Fruit fly (Drosophila melanogaster) whole organism, embryonic: Measurements from ENCODE around the gene Jupiter.

ENCODE experiments used
- ATbp ChIP-seq: fragments of 200-800 bp; sonication (Bioruptor generic); optimal IDR thresholded peaks from 2 replicates; lab custom pipeline; 2017; ENCODE audit warnings: missing biosample characterization, mild to moderate bottlenecking, missing genetic modification characterization, missing genetic modification reagents
- Ada2b ChIP-seq: fragments of 200-800 bp; sonication (Bioruptor generic); IDR thresholded peaks from 2 replicates; pipeline ENCODE4 v1.3.6; 2022; ENCODE audit warnings: missing biosample characterization, missing genetic modification characterization
- Awh ChIP-seq: fragments of 200-800 bp; sonication (Bioruptor generic); IDR thresholded peaks from 2 replicates; pipeline ENCODE4, ENCODE4 v1.3.6; 2022; ENCODE audit warnings: missing biosample characterization, missing genetic modification characterization
- BtbVII ChIP-seq: fragments of 200-800 bp; sonication (Bioruptor generic); optimal IDR thresholded peaks from 3 replicates; lab custom pipeline; 2017; ENCODE audit warnings: missing biosample characterization, mild to moderate bottlenecking, missing genetic modification characterization
- CG10267 ChIP-seq: fragments of 200-800 bp; sonication (Bioruptor generic); optimal IDR thresholded peaks from 2 replicates; lab custom pipeline; 2018; ENCODE audit warnings: missing biosample characterization, mild to moderate bottlenecking, missing genetic modification characterization, moderate library complexity
- CG10366 ChIP-seq: fragments of 200-800 bp; sonication (Bioruptor generic); IDR thresholded peaks from 2 replicates; pipeline ENCODE4 v1.3.6; 2022; ENCODE audit warnings: missing biosample characterization, missing genetic modification characterization
- CG10979 ChIP-seq: fragments of 200-800 bp; sonication (Bioruptor generic); optimal IDR thresholded peaks from 2 replicates; lab custom pipeline; 2018; ENCODE audit warnings: missing biosample characterization, mild to moderate bottlenecking, missing genetic modification characterization, moderate library complexity
- CG11247 ChIP-seq: fragments of 200-800 bp; sonication (Bioruptor generic); IDR thresholded peaks from 2 replicates; pipeline ENCODE4 v1.3.6; 2022; ENCODE audit warnings: missing biosample characterization, missing genetic modification characterization
- CG11456 ChIP-seq: fragments of 200-800 bp; sonication (Bioruptor generic); IDR thresholded peaks from 3 replicates; pipeline ENCODE4 v1.3.6; 2022; ENCODE audit warnings: missing biosample characterization, missing genetic modification characterization
- CG12155 ChIP-seq: fragments of 200-800 bp; sonication (Bioruptor generic); optimal IDR thresholded peaks from 3 replicates; lab custom pipeline; 2016; ENCODE audit warnings: missing biosample characterization, missing genetic modification characterization
- CG12219 ChIP-seq: fragments of 200-800 bp; sonication (Bioruptor generic); optimal IDR thresholded peaks from 3 replicates; lab custom pipeline; 2018; ENCODE audit warnings: missing biosample characterization, mild to moderate bottlenecking, missing genetic modification characterization
- CG12769 ChIP-seq: fragments of 200-800 bp; sonication (Bioruptor generic); optimal IDR thresholded peaks from 2 replicates; lab custom pipeline; 2019; ENCODE audit warnings: missing biosample characterization, mild to moderate bottlenecking, missing genetic modification characterization, moderate library complexity
- CG13424 ChIP-seq: fragments of 200-800 bp; sonication (Bioruptor generic); optimal IDR thresholded peaks from 2 replicates; lab custom pipeline; 2019; ENCODE audit warnings: missing biosample characterization, mild to moderate bottlenecking, missing genetic modification characterization, moderate library complexity
- CG13894 ChIP-seq: fragments of 200-800 bp; sonication (Bioruptor generic); optimal IDR thresholded peaks from 3 replicates; lab custom pipeline; 2018; ENCODE audit warnings: missing biosample characterization, mild to moderate bottlenecking, missing genetic modification characterization, moderate library complexity
- CG17359 ChIP-seq: fragments of 200-800 bp; sonication (Bioruptor generic); optimal IDR thresholded peaks from 3 replicates; lab custom pipeline; 2018; ENCODE audit warnings: missing biosample characterization, mild to moderate bottlenecking, missing genetic modification characterization, moderate library complexity
- CG17912 ChIP-seq: fragments of 200-800 bp; sonication (Bioruptor generic); optimal IDR thresholded peaks from 2 replicates; lab custom pipeline; 2018; ENCODE audit warnings: missing biosample characterization, mild to moderate bottlenecking, missing genetic modification characterization
- CG33557 ChIP-seq: fragments of 200-800 bp; sonication (Bioruptor generic); optimal IDR thresholded peaks from 2 replicates; lab custom pipeline; 2019; ENCODE audit warnings: missing biosample characterization, mild to moderate bottlenecking, missing genetic modification characterization, moderate library complexity
- CG34422 ChIP-seq: fragments of 200-800 bp; sonication (Bioruptor generic); IDR thresholded peaks from 3 replicates; pipeline ENCODE4 v1.3.6; 2022; ENCODE audit warnings: missing biosample characterization, missing genetic modification characterization
- CG4617 ChIP-seq: fragments of 200-800 bp; sonication (Bioruptor generic); optimal IDR thresholded peaks from 3 replicates; lab custom pipeline; 2016; ENCODE audit warnings: missing biosample characterization, missing genetic modification characterization, borderline replicate concordance
- CG4730 ChIP-seq: fragments of 200-800 bp; sonication (Bioruptor generic); IDR thresholded peaks from 2 replicates; pipeline ENCODE4 v1.3.6; 2022; ENCODE audit warnings: missing biosample characterization, missing genetic modification characterization
- CG6813 ChIP-seq: fragments of 200-800 bp; sonication (Bioruptor generic); optimal IDR thresholded peaks from 2 replicates; lab custom pipeline; 2017; ENCODE audit warnings: missing biosample characterization, missing genetic modification characterization, mild to moderate bottlenecking, moderate library complexity, missing genetic modification reagents
- CG7786 ChIP-seq: fragments of 200-800 bp; sonication (Bioruptor generic); optimal IDR thresholded peaks from 2 replicates; lab custom pipeline; 2016; ENCODE audit warnings: missing biosample characterization, missing genetic modification characterization
- CG8089 ChIP-seq: fragments of 200-800 bp; sonication (Bioruptor generic); optimal IDR thresholded peaks from 3 replicates; lab custom pipeline; 2016; ENCODE audit warnings: missing biosample characterization, missing genetic modification characterization
- Dip2 ChIP-seq: fragments of 200-800 bp; sonication (Bioruptor generic); IDR thresholded peaks from 2 replicates; pipeline ENCODE4 v1.3.6; 2022; ENCODE audit warnings: missing biosample characterization, missing genetic modification characterization
- Hand ChIP-seq: fragments of 200-800 bp; sonication (Bioruptor generic); optimal IDR thresholded peaks from 2 replicates; lab custom pipeline; 2017; ENCODE audit warnings: mild to moderate bottlenecking, missing biosample characterization, missing genetic modification reagents, missing genetic modification characterization
- Nf-YA ChIP-seq: fragments of 200-800 bp; sonication (Bioruptor generic); IDR thresholded peaks from 2 replicates; pipeline ENCODE4 v1.3.6; 2022; ENCODE audit warnings: missing biosample characterization, missing genetic modification characterization
- Rfx ChIP-seq: fragments of 200-800 bp; sonication (Bioruptor generic); IDR thresholded peaks from 2 replicates; pipeline ENCODE4 v1.3.6; 2022; ENCODE audit warnings: missing biosample characterization, missing genetic modification characterization
- Spps ChIP-seq: fragments of 200-800 bp; sonication (Bioruptor generic); optimal IDR thresholded peaks from 2 replicates; lab custom pipeline; 2018; ENCODE audit warnings: missing biosample characterization, mild to moderate bottlenecking, missing genetic modification characterization
- Xrp1 ChIP-seq: fragments of 200-800 bp; sonication (Bioruptor generic); IDR thresholded peaks from 2 replicates; pipeline ENCODE4 v1.3.6; 2022; ENCODE audit warnings: missing biosample characterization, missing genetic modification characterization
- bsh ChIP-seq, 2 experiments: fragments of 200-800 bp; sonication (Bioruptor generic); optimal IDR thresholded peaks; 2 replicates each; lab custom pipeline; 2017 to 2018; ENCODE audit warnings: mild to moderate bottlenecking in 2 of 2, missing biosample characterization in 2 of 2, missing genetic modification characterization in 2 of 2, moderate library complexity in 1 of 2
- caup ChIP-seq: fragments of 200-800 bp; sonication (Bioruptor generic); optimal IDR thresholded peaks from 3 replicates; lab custom pipeline; 2017; ENCODE audit warnings: missing biosample characterization, mild to moderate bottlenecking, missing genetic modification characterization, moderate library complexity; ENCODE audit not compliant: severe bottlenecking
- chif ChIP-seq, 2 experiments: fragments of 200-800 bp; sonication (Bioruptor generic); optimal IDR thresholded peaks; 3 replicates each; lab custom pipeline; 2016; ENCODE audit warnings: missing biosample characterization in 2 of 2, missing genetic modification characterization in 2 of 2
- corto ChIP-seq: fragments of 200-800 bp; sonication (Bioruptor generic); optimal IDR thresholded peaks from 2 replicates; lab custom pipeline; 2016; ENCODE audit warnings: missing biosample characterization, mild to moderate bottlenecking, missing genetic modification characterization, moderate library complexity
- dmrt11E ChIP-seq: fragments of 200-800 bp; sonication (Bioruptor generic); optimal IDR thresholded peaks from 3 replicates; lab custom pipeline; 2018; ENCODE audit warnings: missing biosample characterization, mild to moderate bottlenecking, missing genetic modification characterization, moderate library complexity
- dmrt99B ChIP-seq: fragments of 200-800 bp; sonication (Bioruptor generic); optimal IDR thresholded peaks from 2 replicates; lab custom pipeline; 2018; ENCODE audit warnings: missing biosample characterization, mild to moderate bottlenecking, missing genetic modification characterization, moderate library complexity
- fd102C ChIP-seq: fragments of 200-800 bp; sonication (Bioruptor generic); optimal IDR thresholded peaks from 2 replicates; lab custom pipeline; 2018; ENCODE audit warnings: missing biosample characterization, mild to moderate bottlenecking, missing genetic modification characterization, moderate library complexity
- gcm ChIP-seq: fragments of 200-800 bp; sonication (Bioruptor generic); optimal IDR thresholded peaks from 2 replicates; lab custom pipeline; 2019; ENCODE audit warnings: missing biosample characterization, mild to moderate bottlenecking, missing genetic modification characterization, moderate library complexity
- grau ChIP-seq: fragments of 200-800 bp; optimal IDR thresholded peaks from 3 replicates; lab custom pipeline; 2019; ENCODE audit warnings: missing biosample characterization, mild to moderate bottlenecking, missing genetic modification characterization, moderate library complexity
- luna ChIP-seq: fragments of 200-800 bp; sonication (Bioruptor generic); optimal IDR thresholded peaks from 2 replicates; lab custom pipeline; 2016; ENCODE audit warnings: missing biosample characterization, missing genetic modification characterization
- mam ChIP-seq: fragments of 200-800 bp; sonication (Bioruptor generic); optimal IDR thresholded peaks from 3 replicates; lab custom pipeline; 2016; ENCODE audit warnings: missing biosample characterization, missing genetic modification characterization
- nmo ChIP-seq: fragments of 200-800 bp; sonication (Bioruptor generic); optimal IDR thresholded peaks from 2 replicates; lab custom pipeline; 2018; ENCODE audit warnings: missing biosample characterization, mild to moderate bottlenecking, missing genetic modification characterization, moderate library complexity
- nom ChIP-seq: fragments of 200-800 bp; sonication (Bioruptor generic); optimal IDR thresholded peaks from 2 replicates; lab custom pipeline; 2017; ENCODE audit warnings: missing biosample characterization, missing genetic modification characterization, mild to moderate bottlenecking, moderate library complexity, missing genetic modification reagents
- odd ChIP-seq: fragments of 200-800 bp; sonication (Bioruptor generic); optimal IDR thresholded peaks from 2 replicates; lab custom pipeline; 2017; ENCODE audit warnings: missing biosample characterization, mild to moderate bottlenecking, missing genetic modification characterization
- org-1 ChIP-seq: fragments of 200-800 bp; sonication (Bioruptor generic); optimal IDR thresholded peaks from 2 replicates; lab custom pipeline; 2017; ENCODE audit warnings: missing biosample characterization, missing genetic modification characterization
- pnt ChIP-seq: fragments of 200-800 bp; sonication (Bioruptor generic); optimal IDR thresholded peaks from 3 replicates; lab custom pipeline; 2016; ENCODE audit warnings: missing biosample characterization, missing genetic modification characterization
- pros ChIP-seq: fragments of 200-800 bp; sonication (Bioruptor generic); optimal IDR thresholded peaks from 3 replicates; lab custom pipeline; 2019; ENCODE audit warnings: missing biosample characterization, mild to moderate bottlenecking, missing genetic modification characterization, moderate library complexity
- ranshi ChIP-seq: fragments of 200-800 bp; sonication (Bioruptor generic); IDR thresholded peaks from 2 replicates; pipeline ENCODE4 v1.3.6; 2022; ENCODE audit warnings: missing biosample characterization, missing genetic modification characterization
- sisA ChIP-seq: fragments of 200-800 bp; sonication (Bioruptor generic); IDR thresholded peaks from 2 replicates; pipeline ENCODE4 v1.3.6; 2022; ENCODE audit warnings: missing biosample characterization, missing genetic modification characterization
- slbo ChIP-seq: fragments of 200-800 bp; sonication (Bioruptor generic); IDR thresholded peaks from 2 replicates; pipeline ENCODE4 v1.3.6; 2022; ENCODE audit warnings: missing biosample characterization, missing genetic modification characterization
- zfh2 ChIP-seq: fragments of 200-800 bp; sonication (Bioruptor generic); optimal IDR thresholded peaks from 2 replicates; lab custom pipeline; 2016; ENCODE audit warnings: missing biosample characterization, missing genetic modification characterization

The Jupiter gene

dm6 chr3R:11657786-11658193 is 38.1 kb upstream of the Jupiter start (continued):
- TF ChIP-seq Nf-YA (GFP tag; lab: Robert Waterston, UW) (no peak), zfh2 (peak; percentile 52), gcm (GFP tag; lab: Kevin White, UChicago) (peak; percentile 31), CG12769 (tag; lab: Kevin White, UChicago) (peak; percentile 74), slbo (GFP tag; lab: Robert Waterston, UW) (peak; percentile 73), ATbp (GFP tag; lab: Kevin White, UChicago) (peak; percentile 12), CG17359 (tag; lab: Kevin White, UChicago) (peak; percentile 30), dmrt99B (peak; percentile 10), CG6813 (GFP tag; lab: Kevin White, UChicago) (no peak), CG10366 (GFP tag; lab: Robert Waterston, UW) (no peak; the same call in 1 of the 2 replicates), corto (GFP tag; lab: Kevin White, UChicago) (peak; percentile 73), CG11456 (peak; percentile 61; the same call in 1 of the 3 replicates), org-1 (no peak), fd102C (GFP tag; lab: Kevin White, UChicago) (no peak), CG17912 (GFP tag; lab: Kevin White, UChicago) (no peak), pnt (GFP tag; lab: Kevin White, UChicago) (peak; percentile 35), CG33557 (GFP tag; lab: Kevin White, UChicago) (no peak), Spps (tag; lab: Kevin White, UChicago) (peak; percentile 7), Awh (GFP tag; lab: Robert Waterston, UW) (peak; percentile 24; the same call in 1 of the 2 replicates), CG4617 (GFP tag; lab: Kevin White, UChicago) (no peak), CG34422 (no peak), sisA (GFP tag; lab: Robert Waterston, UW) (no peak), BtbVII (GFP tag; lab: Kevin White, UChicago) (peak; percentile 21), CG13894 (tag; lab: Kevin White, UChicago) (peak; percentile 68), nom (GFP tag; lab: Kevin White, UChicago) (peak; percentile 84), CG13424 (tag; lab: Kevin White, UChicago) (peak; percentile 33), CG12219 (GFP tag; lab: Kevin White, UChicago) (no peak), CG10267 (tag; lab: Kevin White, UChicago) (peak; percentile 16), Rfx (GFP tag; lab: Robert Waterston, UW) (peak; percentile 79), nmo (GFP tag; lab: Kevin White, UChicago) (peak; percentile 16), Hand (GFP tag; lab: Kevin White, UChicago) (no peak), luna (GFP tag; lab: Kevin White, UChicago) (no peak), Ada2b (GFP tag; lab: Robert Waterston, UW) (no peak), ranshi (GFP tag; lab: Robert Waterston, UW) (peak; percentile 30; the same call in 1 of the 2 replicates), grau (peak; percentile 47), odd (GFP tag; lab: Kevin White, UChicago) (no peak), Xrp1 (GFP tag; lab: Robert Waterston, UW) (peak; percentile 64; the same call in 1 of the 2 replicates), Dip2 (GFP tag; lab: Robert Waterston, UW) (no peak), CG11247 (0 out of 2 replicates have a peak, but pooled peaks have one; percentile 41), dmrt11E (tag; lab: Kevin White, UChicago) (peak; percentile 45), CG4730 (GFP tag; lab: Robert Waterston, UW) (no peak), caup (GFP tag; lab: Kevin White, UChicago) (peak; percentile 29), CG12155 (GFP tag; lab: Kevin White, UChicago) (peak; percentile 26), CG8089 (GFP tag; lab: Kevin White, UChicago) (no peak), bsh (GFP tag; optimal IDR thresholded peaks at IDR 0.05; lab: Kevin White, UChicago) (peak; percentile 59), mam (GFP tag; lab: Kevin White, UChicago) (peak; percentile 49), CG7786 (peak; percentile 27), pros (peak; percentile 9), CG10979 (peak; percentile 41), chif (GFP tag; optimal IDR thresholded peaks at IDR 0.05; lab: Kevin White, UChicago) (peak in 1 of 2 experiments; percentile 27)
